Worm (Caenorhabditis elegans) whole organism, late embryonic: ENCODE measurements around the gene F53H4.6.

ENCODE experiments used
- C38D4.7 ChIP-seq: fragments of 200-800 bp; sonication (Bioruptor generic); optimal IDR thresholded peaks from 2 replicates; lab custom pipeline; 2018; ENCODE audit warnings: mild to moderate bottlenecking, missing genetic modification characterization, moderate library complexity, missing compliant biosample characterization
- F13H6.1 ChIP-seq: sonication (generic microtip); optimal IDR thresholded peaks from 2 replicates; lab custom pipeline; 2016; ENCODE audit warnings: missing genetic modification characterization, missing compliant biosample characterization
- K02D7.2 ChIP-seq: sonication (generic microtip); optimal IDR thresholded peaks from 2 replicates; lab custom pipeline; 2017; ENCODE audit warnings: mild to moderate bottlenecking, missing genetic modification characterization, missing compliant biosample characterization
- K09A11.1 ChIP-seq: sonication (generic microtip); optimal IDR thresholded peaks from 2 replicates; lab custom pipeline; 2017; ENCODE audit warnings: antibody characterized with exemption, mild to moderate bottlenecking, missing genetic modification characterization, missing compliant biosample characterization; ENCODE audit not compliant: insufficient read depth
- Y22D7AL.16 ChIP-seq: sonication (generic microtip); optimal IDR thresholded peaks from 2 replicates; lab custom pipeline; 2016; ENCODE audit warnings: missing genetic modification characterization, missing compliant biosample characterization
- ahr-1 ChIP-seq: sonication (generic microtip); optimal IDR thresholded peaks from 2 replicates; lab custom pipeline; 2016; ENCODE audit warnings: missing genetic modification characterization, missing compliant biosample characterization
- ceh-14 ChIP-seq: sonication (generic microtip); optimal IDR thresholded peaks from 2 replicates; lab custom pipeline; 2016; ENCODE audit warnings: missing genotype, missing genetic modification characterization, missing compliant biosample characterization
- ceh-18 ChIP-seq: sonication (generic microtip); optimal IDR thresholded peaks from 2 replicates; lab custom pipeline; 2016; ENCODE audit warnings: missing genetic modification characterization, missing compliant biosample characterization
- ceh-19 ChIP-seq: fragments of 200-800 bp; sonication (Bioruptor generic); optimal IDR thresholded peaks from 2 replicates; lab custom pipeline; 2018; ENCODE audit warnings: mild to moderate bottlenecking, missing genetic modification characterization, missing compliant biosample characterization
- ceh-2 ChIP-seq: sonication (generic microtip); optimal IDR thresholded peaks from 2 replicates; lab custom pipeline; 2016; ENCODE audit warnings: missing genotype, missing genetic modification characterization, missing compliant biosample characterization
- ceh-22 ChIP-seq: sonication (generic microtip); optimal IDR thresholded peaks from 2 replicates; lab custom pipeline; 2017; ENCODE audit warnings: missing biosample characterization, missing genetic modification characterization
- ceh-24 ChIP-seq: sonication (generic microtip); optimal IDR thresholded peaks from 2 replicates; lab custom pipeline; 2016; ENCODE audit warnings: mild to moderate bottlenecking, missing genetic modification characterization, missing compliant biosample characterization
- ceh-30 ChIP-seq: fragments of 150-350 bp; optimal IDR thresholded peaks from 2 replicates; lab custom pipeline; 2014; ENCODE audit warnings: missing biosample characterization, missing genetic modification characterization
- ceh-34 ChIP-seq: sonication (generic microtip); optimal IDR thresholded peaks from 2 replicates; lab custom pipeline; 2016; ENCODE audit warnings: mild to moderate bottlenecking, missing genetic modification characterization, missing compliant biosample characterization
- ceh-45 ChIP-seq: fragments of 200-800 bp; sonication (Bioruptor generic); IDR thresholded peaks from 2 replicates; pipeline ENCODE4 v1.3.6; 2022; ENCODE audit warnings: missing genetic modification reagents, missing genetic modification characterization, missing compliant biosample characterization
- ceh-48 ChIP-seq: sonication (generic microtip); optimal IDR thresholded peaks from 2 replicates; lab custom pipeline; 2016; ENCODE audit warnings: missing genetic modification characterization, inconsistent platforms, missing compliant biosample characterization
- ceh-6 ChIP-seq: fragments of 200-800 bp; sonication (Bioruptor generic); optimal IDR thresholded peaks from 2 replicates; lab custom pipeline; 2018; ENCODE audit warnings: mild to moderate bottlenecking, missing genetic modification characterization, missing compliant biosample characterization
- ceh-9 ChIP-seq: sonication (generic microtip); optimal IDR thresholded peaks from 2 replicates; lab custom pipeline; 2016; ENCODE audit warnings: mild to moderate bottlenecking, missing genetic modification characterization, inconsistent platforms, missing compliant biosample characterization
- dmd-4 ChIP-seq: sonication (generic microtip); optimal IDR thresholded peaks from 2 replicates; lab custom pipeline; 2016; ENCODE audit warnings: borderline replicate concordance, missing genetic modification characterization, missing compliant biosample characterization
- dve-1 ChIP-seq: sonication (generic microtip); optimal IDR thresholded peaks from 2 replicates; lab custom pipeline; 2017; ENCODE audit warnings: antibody characterized with exemption, mild to moderate bottlenecking, missing genetic modification characterization, missing compliant biosample characterization
- elt-2 ChIP-seq: sonication (generic microtip); optimal IDR thresholded peaks from 2 replicates; lab custom pipeline; 2016; ENCODE audit warnings: missing genetic modification reagents, missing genetic modification characterization, missing compliant biosample characterization
- fkh-10 ChIP-seq: fragments of 150-350 bp; optimal IDR thresholded peaks from 2 replicates; lab custom pipeline; 2014; ENCODE audit warnings: missing biosample characterization, missing genetic modification reagents, missing genetic modification characterization
- gmeb-2 ChIP-seq: sonication (generic microtip); optimal IDR thresholded peaks from 2 replicates; lab custom pipeline; 2016; ENCODE audit warnings: missing genetic modification characterization, inconsistent platforms, missing compliant biosample characterization
- hlh-13 ChIP-seq: fragments of 200-800 bp; sonication (Bioruptor generic); optimal IDR thresholded peaks from 2 replicates; lab custom pipeline; 2018; ENCODE audit warnings: mild to moderate bottlenecking, missing genetic modification characterization, missing compliant biosample characterization
- hlh-15 ChIP-seq: sonication (generic microtip); optimal IDR thresholded peaks from 2 replicates; lab custom pipeline; 2016; ENCODE audit warnings: missing genetic modification characterization, missing compliant biosample characterization
- hlh-6 ChIP-seq: sonication (generic microtip); optimal IDR thresholded peaks from 2 replicates; lab custom pipeline; 2016; ENCODE audit warnings: missing genotype, missing genetic modification characterization, missing compliant biosample characterization
- hlh-8 ChIP-seq: sonication (generic microtip); optimal IDR thresholded peaks from 2 replicates; lab custom pipeline; 2016; ENCODE audit warnings: missing genotype, missing genetic modification characterization, missing compliant biosample characterization
- lim-6 ChIP-seq: sonication (generic microtip); optimal IDR thresholded peaks from 2 replicates; lab custom pipeline; 2016; ENCODE audit warnings: missing genetic modification characterization, missing compliant biosample characterization
- nhr-11 ChIP-seq: fragments of 150-350 bp; optimal IDR thresholded peaks from 2 replicates; lab custom pipeline; 2014; ENCODE audit warnings: missing biosample characterization, missing genetic modification characterization
- nhr-232 ChIP-seq: sonication (generic microtip); optimal IDR thresholded peaks from 2 replicates; lab custom pipeline; 2016; ENCODE audit warnings: missing genetic modification characterization, missing compliant biosample characterization
- npax-4 ChIP-seq: sonication (generic microtip); optimal IDR thresholded peaks from 2 replicates; lab custom pipeline; 2016; ENCODE audit warnings: missing genetic modification characterization, missing compliant biosample characterization
- odd-2 ChIP-seq: sonication (generic microtip); optimal IDR thresholded peaks from 2 replicates; lab custom pipeline; 2017; ENCODE audit warnings: antibody characterized with exemption, mild to moderate bottlenecking, missing genetic modification characterization, missing compliant biosample characterization
- pag-3 ChIP-seq: sonication (generic microtip); optimal IDR thresholded peaks from 2 replicates; lab custom pipeline; 2016; ENCODE audit warnings: missing compliant biosample characterization, missing genetic modification characterization, borderline replicate concordance
- pat-9 ChIP-seq: fragments of 200-800 bp; sonication (Bioruptor generic); optimal IDR thresholded peaks from 2 replicates; lab custom pipeline; 2018; ENCODE audit warnings: mild to moderate bottlenecking, missing genetic modification characterization, moderate library complexity, missing compliant biosample characterization
- pha-4 ChIP-seq: fragments of 150-350 bp; optimal IDR thresholded peaks from 2 replicates; lab custom pipeline; 2018; ENCODE audit warnings: missing biosample characterization, missing genetic modification reagents, missing genetic modification characterization
- pros-1 ChIP-seq: fragments of 150-350 bp; optimal IDR thresholded peaks from 2 replicates; lab custom pipeline; 2014; ENCODE audit warnings: missing biosample characterization, missing genetic modification reagents, missing genetic modification characterization
- ref-2 ChIP-seq: sonication (generic microtip); optimal IDR thresholded peaks from 2 replicates; lab custom pipeline; 2016; ENCODE audit warnings: missing genetic modification characterization, missing compliant biosample characterization
- rnt-1 ChIP-seq: sonication (generic microtip); optimal IDR thresholded peaks from 2 replicates; lab custom pipeline; 2016; ENCODE audit warnings: missing genetic modification characterization, missing compliant biosample characterization
- sdc-2 ChIP-seq: sonication (generic microtip); optimal IDR thresholded peaks from 2 replicates; lab custom pipeline; 2016; ENCODE audit warnings: missing genotype, missing genetic modification characterization, missing compliant biosample characterization
- sox-2 ChIP-seq: fragments of 200-800 bp; sonication (Bioruptor generic); IDR thresholded peaks from 2 replicates; pipeline ENCODE4 v1.3.6; 2022; ENCODE audit warnings: missing genetic modification reagents, missing genetic modification characterization, missing compliant biosample characterization
- sox-4 ChIP-seq: sonication (generic microtip); optimal IDR thresholded peaks from 2 replicates; lab custom pipeline; 2017; ENCODE audit warnings: mild to moderate bottlenecking, missing genetic modification characterization, inconsistent platforms, missing compliant biosample characterization
- tbx-7 ChIP-seq: sonication (generic microtip); optimal IDR thresholded peaks from 2 replicates; lab custom pipeline; 2016; ENCODE audit warnings: missing genotype, missing genetic modification characterization, missing compliant biosample characterization
- ttx-3 ChIP-seq: sonication (generic microtip); optimal IDR thresholded peaks from 2 replicates; lab custom pipeline; 2016; ENCODE audit warnings: missing genetic modification reagents, missing genetic modification characterization, missing compliant biosample characterization
- unc-3 ChIP-seq, 2 experiments: fragments of 200-800 bp in 1 of 2; sonication (Bioruptor generic) in 1 of 2; sonication (generic microtip) in 1 of 2; conservative IDR thresholded peaks in 1 of 2; optimal IDR thresholded peaks in 1 of 2; 2 replicates each; pipeline versions ENCODE4 v1.3.6 to Lab custom; 2016 to 2022; ENCODE audit warnings: missing compliant biosample characterization in 2 of 2, missing genetic modification characterization in 2 of 2, missing genetic modification reagents in 1 of 2
- unc-42 ChIP-seq: sonication (generic microtip); optimal IDR thresholded peaks from 2 replicates; lab custom pipeline; 2016; ENCODE audit warnings: missing genotype, missing genetic modification characterization, missing compliant biosample characterization
- ztf-16 ChIP-seq: sonication (generic microtip); optimal IDR thresholded peaks from 2 replicates; lab custom pipeline; 2017; ENCODE audit warnings: missing genetic modification characterization, missing compliant biosample characterization

Gene F53H4.6

DNA sequence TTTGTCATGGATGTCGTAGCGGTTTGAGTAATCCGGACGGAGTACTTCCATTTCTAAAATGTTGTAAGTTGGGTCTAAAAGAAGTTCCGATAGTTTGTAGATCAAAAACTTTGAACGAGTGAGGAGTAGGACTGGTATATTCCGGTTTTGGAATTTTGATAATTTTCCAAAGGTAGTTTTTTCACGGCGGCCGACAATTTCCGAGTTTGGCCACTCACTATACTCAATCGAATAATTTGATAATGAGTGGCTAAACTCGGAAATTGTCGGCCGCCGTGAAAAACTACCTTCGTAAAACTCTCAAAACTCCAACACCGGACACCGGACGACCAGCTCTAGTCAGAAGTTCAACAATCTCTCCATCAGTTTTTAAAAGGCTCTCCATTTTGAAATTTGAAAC is 16.1 kb downstream of the F53H4.6 start:
- no peak for TF ChIP-seq dve-1 (tag; lab: Kevin White, UChicago)
- no peak for TF ChIP-seq Y22D7AL.16 (tag; lab: Kevin White, UChicago)
- TF ChIP-seq ceh-9 (tag; lab: Kevin White, UChicago): no peak
- no peak for TF ChIP-seq ceh-30 (tag; lab: Kevin White, UChicago)
- no peak for TF ChIP-seq K09A11.1 (tag; lab: Kevin White, UChicago)
- no peak for TF ChIP-seq ceh-2
- no peak for TF ChIP-seq nhr-232
- no peak for TF ChIP-seq ceh-48 (tag; lab: Kevin White, UChicago)
- no peak for TF ChIP-seq ceh-34 (tag; lab: Kevin White, UChicago)
- no peak for TF ChIP-seq ztf-16 (tag; lab: Kevin White, UChicago)
- TF ChIP-seq K02D7.2 (tag; lab: Kevin White, UChicago): no peak
- no peak for TF ChIP-seq ceh-18 (tag; lab: Kevin White, UChicago)
- TF ChIP-seq elt-2 (tag; lab: Kevin White, UChicago): no peak
- TF ChIP-seq hlh-13 (GFP tag; lab: Kevin White, UChicago): no peak
- TF ChIP-seq hlh-6 (tag; lab: Kevin White, UChicago): no peak
- TF ChIP-seq ahr-1 (tag; lab: Kevin White, UChicago): no peak
- no peak for TF ChIP-seq C38D4.7
- TF ChIP-seq F13H6.1: no peak
- TF ChIP-seq npax-4 (tag; lab: Kevin White, UChicago): no peak
- no peak for TF ChIP-seq pat-9 (tag; lab: Kevin White, UChicago)

DNA sequence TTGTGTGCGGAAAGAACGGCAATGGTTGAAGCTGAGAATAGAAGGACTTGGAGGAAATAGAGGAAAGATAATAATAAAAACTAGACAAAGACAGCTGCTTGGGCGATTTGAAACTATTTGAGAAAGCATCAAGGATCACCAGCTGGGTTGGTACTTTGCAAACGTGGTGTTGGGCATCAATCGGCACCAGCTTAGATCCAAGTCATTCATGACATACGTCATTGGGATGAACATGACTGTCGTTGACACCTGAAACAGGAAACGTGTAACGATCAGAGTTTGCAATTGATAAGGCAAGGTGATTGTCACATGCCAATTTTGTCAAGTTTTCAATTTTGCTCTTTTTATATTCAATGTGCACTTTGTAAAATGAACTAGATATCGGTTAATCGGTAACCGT is 17.9 kb downstream of the F53H4.6 start:
- TF ChIP-seq hlh-8 (tag; lab: Kevin White, UChicago) (no peak), ceh-14 (tag; lab: Kevin White, UChicago) (no peak), npax-4 (tag; lab: Kevin White, UChicago) (no peak), ceh-9 (tag; lab: Kevin White, UChicago) (no peak), ttx-3 (tag; lab: Kevin White, UChicago) (no peak), ceh-19 (no peak), odd-2 (tag; lab: Kevin White, UChicago) (no peak), dve-1 (tag; lab: Kevin White, UChicago) (no peak), hlh-13 (GFP tag; lab: Kevin White, UChicago) (no peak), sdc-2 (tag; lab: Kevin White, UChicago) (no peak), hlh-15 (tag; lab: Kevin White, UChicago) (no peak), gmeb-2 (no peak), dmd-4 (tag; lab: Kevin White, UChicago) (no peak), ceh-45 (GFP tag; lab: Robert Waterston, UW) (no peak), lim-6 (tag; lab: Kevin White, UChicago) (no peak)

DNA sequence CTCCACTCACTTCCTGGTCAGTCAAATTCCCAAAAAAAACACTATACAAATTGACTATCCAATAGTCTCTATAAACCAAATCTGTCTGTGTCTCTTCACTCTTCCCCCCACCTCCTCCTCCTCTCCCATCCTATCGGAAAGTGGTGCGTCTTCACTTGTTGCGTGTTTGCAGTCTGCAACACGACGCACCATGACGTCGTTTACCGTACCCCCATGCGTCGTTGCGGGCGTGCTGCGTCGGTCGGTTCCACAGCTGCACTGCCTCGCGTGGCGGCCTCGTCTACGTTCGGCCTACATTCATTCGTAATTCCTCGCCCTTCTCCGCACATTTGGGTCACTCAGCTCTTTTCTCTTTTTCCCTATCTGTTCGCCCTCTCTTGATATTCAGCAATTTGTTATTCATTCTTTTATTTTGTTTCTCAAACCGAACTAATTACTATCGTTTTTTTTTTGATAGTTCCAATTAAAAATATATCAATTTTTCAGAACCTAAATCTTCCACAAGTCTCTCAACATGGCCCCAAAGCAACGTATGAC is 19.3 kb downstream of the F53H4.6 start, which contains the start of gene serp-1.1:
TSS of gene serp-1.1 (plus strand) at position 487 of the 537 bp plus-strand sequence.
- TF ChIP-seq fkh-10 (GFP tag; lab: Kevin White, UChicago): peak; percentile 25
- TF ChIP-seq ceh-22 (tag; lab: Kevin White, UChicago): peak; percentile 88
- TF ChIP-seq hlh-15 (tag; lab: Kevin White, UChicago): no peak
- TF ChIP-seq sox-2 (GFP tag; lab: Robert Waterston, UW): no peak
- TF ChIP-seq rnt-1 (tag; lab: Kevin White, UChicago): peak; percentile 94
- TF ChIP-seq unc-42 (tag; lab: Kevin White, UChicago): peak; percentile 81
- TF ChIP-seq unc-3 (GFP tag; conservative IDR thresholded peaks at IDR 0.05; lab: Robert Waterston, UW): peak; percentile 44; the same call in 1 of the 2 replicates
- peak; percentile 62 for TF ChIP-seq unc-3 (tag; optimal IDR thresholded peaks at IDR 0.05; lab: Kevin White, UChicago)
- peak; percentile 89 for TF ChIP-seq elt-2 (tag; lab: Kevin White, UChicago)
- TF ChIP-seq sdc-2 (tag; lab: Kevin White, UChicago): peak; percentile 93
- TF ChIP-seq F13H6.1: peak; percentile 88
- peak; percentile 75 for TF ChIP-seq dmd-4 (tag; lab: Kevin White, UChicago)
- peak; percentile 97 for TF ChIP-seq ceh-18 (tag; lab: Kevin White, UChicago)
- TF ChIP-seq pat-9 (tag; lab: Kevin White, UChicago): peak; percentile 49
- TF ChIP-seq nhr-11: no peak
- peak; percentile 78 for TF ChIP-seq dve-1 (tag; lab: Kevin White, UChicago)
- TF ChIP-seq K09A11.1 (tag; lab: Kevin White, UChicago): peak; percentile 44
- no peak for TF ChIP-seq ceh-24 (tag; lab: Kevin White, UChicago)
- no peak for TF ChIP-seq pha-4 (tag; lab: Kevin White, UChicago)
- peak; percentile 62 for TF ChIP-seq sox-4 (tag; lab: Kevin White, UChicago)
- TF ChIP-seq ref-2 (tag; lab: Kevin White, UChicago): peak; percentile 96
- peak; percentile 21 for TF ChIP-seq ttx-3 (tag; lab: Kevin White, UChicago)
- TF ChIP-seq ceh-6: peak; percentile 62
- peak; percentile 52 for TF ChIP-seq pag-3 (tag; lab: Kevin White, UChicago)
- peak; percentile 74 for TF ChIP-seq tbx-7 (tag; lab: Kevin White, UChicago)
- TF ChIP-seq pros-1 (tag; lab: Kevin White, UChicago): peak; percentile 98
